Worm (Caenorhabditis elegans) whole organism, young adult: ENCODE measurements around the gene Y39A1A.10.

Source experiments
- ama-1 ChIP-seq, 3 experiments: fragments of 150-350 bp in 1 of 3; sonication (generic microtip) in 2 of 3; optimal IDR thresholded peaks; 2 replicates each; lab custom pipeline; 2014 to 2018; ENCODE audit warnings: missing biosample characterization in 2 of 3, missing genetic modification characterization in 2 of 3, missing genetic modification reagents in 2 of 3
- let-526 ChIP-seq: fragments of 200-800 bp; sonication (Bioruptor generic); IDR thresholded peaks from 2 replicates; pipeline ENCODE4 v1.3.6; 2022; ENCODE audit warnings: missing genetic modification reagents, missing genetic modification characterization, missing compliant biosample characterization

DNA sequence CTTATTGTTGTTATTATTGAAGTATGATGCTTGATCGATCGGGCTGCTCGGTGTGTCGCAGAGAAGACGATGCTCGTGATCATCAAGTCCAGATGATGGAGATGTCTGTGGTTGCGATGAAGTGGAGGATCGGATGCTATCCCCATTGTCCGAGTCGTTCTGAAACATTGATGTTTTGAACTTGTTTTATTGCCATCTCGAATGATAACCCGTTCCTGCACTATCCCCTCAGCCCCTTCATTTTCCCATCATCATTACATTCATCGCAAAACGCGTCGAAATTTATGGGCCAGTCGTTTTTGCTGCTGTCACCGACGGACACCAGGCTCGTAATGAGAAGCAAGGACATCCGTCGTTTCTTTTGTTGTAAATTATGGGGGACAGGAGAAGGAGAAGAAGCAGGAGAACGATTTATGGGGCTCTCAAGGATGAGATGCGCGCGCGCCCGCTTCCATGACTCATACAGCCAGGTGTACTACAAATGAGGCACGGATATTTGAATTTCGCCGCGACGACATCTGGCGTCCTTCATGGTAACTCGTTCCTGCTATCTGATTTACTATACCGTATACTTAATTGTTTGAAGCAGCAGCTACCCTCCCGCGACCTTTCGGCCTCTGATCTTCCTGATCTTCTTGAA is 538 bp upstream of the Y39A1A.10 start:
- TF ChIP-seq ama-1 (optimal IDR thresholded peaks at IDR 0.05; lab: Kevin White, UChicago) (no peak), ama-1 (GFP tag; optimal IDR thresholded peaks at IDR 0.05; lab: Kevin White, UChicago) (no peak), let-526 (GFP tag; lab: Robert Waterston, UW) (no peak)
